Worm (Caenorhabditis elegans): ENCODE measurements around the gene msp-33.

DNA sequence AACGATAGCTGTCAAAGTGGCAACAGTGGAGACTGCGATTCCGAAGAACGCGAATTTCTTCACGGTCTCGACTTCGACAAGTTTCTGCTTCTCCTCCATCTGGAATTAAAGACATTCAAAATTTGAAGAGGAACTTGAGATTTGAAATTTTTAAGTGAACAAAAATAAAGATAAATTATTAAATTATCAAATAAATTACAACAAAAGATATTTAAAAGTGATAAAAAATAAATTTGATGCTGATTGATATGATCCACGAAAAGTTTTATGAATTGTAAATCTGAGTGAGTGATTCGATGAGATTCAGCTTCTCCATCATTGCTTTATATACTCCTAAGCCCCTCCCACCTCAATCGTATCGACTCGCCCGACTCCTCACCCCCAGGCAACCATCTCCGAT lies 25.0 kb downstream of the msp-33 start, which contains the start of gene col-17:
- no peak for TF ChIP-seq lin-15B (tag; optimal IDR thresholded peaks at IDR 0.05)
- no peak for TF ChIP-seq nhr-11 (tag; optimal IDR thresholded peaks at IDR 0.05)
- no peak for TF ChIP-seq nhr-76 (tag; optimal IDR thresholded peaks at IDR 0.05)
- TF ChIP-seq mdl-1 (tag; optimal IDR thresholded peaks at IDR 0.05) = no peak
- no peak for TF ChIP-seq aly-2 (tag; optimal IDR thresholded peaks at IDR 0.05)
- TF ChIP-seq pha-4 (tag; optimal IDR thresholded peaks at IDR 0.05) = no peak
- TF ChIP-seq tbx-2 (tag; optimal IDR thresholded peaks at IDR 0.05) = no peak
- no peak for TF ChIP-seq nhr-12 (tag; optimal IDR thresholded peaks at IDR 0.05)
- TF ChIP-seq nhr-67 (tag; optimal IDR thresholded peaks at IDR 0.05) = no peak
- TF ChIP-seq ceh-16 (tag; optimal IDR thresholded peaks at IDR 0.05) = no peak
- TF ChIP-seq ZK546.5 (tag; optimal IDR thresholded peaks at IDR 0.05) = no peak
- TF ChIP-seq ama-1 (optimal IDR thresholded peaks at IDR 0.05) = no peak
- TF ChIP-seq ceh-82 (tag; optimal IDR thresholded peaks at IDR 0.05) = no peak
- TF ChIP-seq lsy-12 (tag; optimal IDR thresholded peaks at IDR 0.05) = no peak
